Worm (Caenorhabditis elegans) whole organism, L1 larva: ENCODE results near the gene B0244.4.

Experiments used
- C04F5.9 ChIP-seq: sonication (generic microtip); optimal IDR thresholded peaks from 2 replicates; lab custom pipeline; 2016; ENCODE audit warnings: missing genetic modification characterization, missing compliant biosample characterization
- C16A3.4 ChIP-seq: fragments of 150-350 bp; optimal IDR thresholded peaks from 2 replicates; lab custom pipeline; 2014; ENCODE audit warnings: missing biosample characterization, missing genetic modification characterization
- C34B4.2 ChIP-seq: sonication (generic microtip); optimal IDR thresholded peaks from 2 replicates; lab custom pipeline; 2017; ENCODE audit warnings: mild to moderate bottlenecking, missing genetic modification characterization, missing compliant biosample characterization
- aha-1 ChIP-seq: fragments of 150-350 bp; optimal IDR thresholded peaks from 2 replicates; lab custom pipeline; 2014; ENCODE audit warnings: missing biosample characterization, missing genetic modification characterization
- ama-1 ChIP-seq: fragments of 150-350 bp; optimal IDR thresholded peaks from 2 replicates; lab custom pipeline; 2014
- blmp-1 ChIP-seq: fragments of 150-350 bp; optimal IDR thresholded peaks from 2 replicates; lab custom pipeline; 2014; ENCODE audit warnings: missing biosample characterization, missing genetic modification characterization
- ceh-82 ChIP-seq, 3 experiments: fragments of 150-350 bp in 1 of 3; sonication (generic microtip) in 2 of 3; optimal IDR thresholded peaks; 2 replicates each; lab custom pipeline; 2014 to 2017; ENCODE audit warnings: missing biosample characterization in 3 of 3, missing genetic modification characterization in 3 of 3
- ceh-88 ChIP-seq: fragments of 200-800 bp; sonication (Bioruptor generic); IDR thresholded peaks from 2 replicates; pipeline ENCODE4 v1.3.6; 2022; ENCODE audit warnings: missing genetic modification characterization, missing compliant biosample characterization
- dpl-1 ChIP-seq, 3 experiments: fragments of 150-350 bp in 2 of 3; sonication (generic microtip) in 1 of 3; optimal IDR thresholded peaks; 2 replicates each; lab custom pipeline; 2014 to 2017; ENCODE audit warnings: missing biosample characterization in 3 of 3, missing genetic modification characterization in 3 of 3, missing genetic modification reagents in 3 of 3
- dsc-1 ChIP-seq: sonication (generic microtip); optimal IDR thresholded peaks from 2 replicates; lab custom pipeline; 2016; ENCODE audit warnings: mild to moderate bottlenecking, missing genetic modification characterization, missing compliant biosample characterization
- efl-1 ChIP-seq, 4 experiments: fragments of 150-350 bp; optimal IDR thresholded peaks in 3 of 4; peaks in 1 of 4; 1 replicate in 1 of 4; 2 replicates in 3 of 4; lab custom pipeline; 2014; ENCODE audit warnings: missing biosample characterization in 2 of 4, missing genetic modification characterization in 2 of 4, missing genetic modification reagents in 2 of 4
- efl-3 ChIP-seq: fragments of 200-800 bp; sonication (Bioruptor generic); optimal IDR thresholded peaks from 2 replicates; lab custom pipeline; 2018; ENCODE audit warnings: mild to moderate bottlenecking, missing genetic modification characterization, missing compliant biosample characterization
- egl-27 ChIP-seq, 2 experiments: fragments of 150-350 bp in 1 of 2; sonication (generic microtip); optimal IDR thresholded peaks; 3 replicates each; lab custom pipeline; 2017 to 2018; ENCODE audit warnings: missing biosample characterization in 2 of 2, missing genetic modification characterization in 2 of 2, missing genetic modification reagents in 2 of 2
- elt-2 ChIP-seq: sonication (generic microtip); optimal IDR thresholded peaks from 2 replicates; lab custom pipeline; 2016; ENCODE audit warnings: missing genetic modification characterization, mild to moderate bottlenecking, inconsistent platforms, missing compliant biosample characterization, missing genetic modification reagents
- elt-3 ChIP-seq, 6 experiments: fragments of 150-350 bp in 1 of 6; sonication (generic microtip); optimal IDR thresholded peaks; 2 replicates each; lab custom pipeline; 2017 to 2018; ENCODE audit warnings: missing biosample characterization in 6 of 6, missing genetic modification characterization in 6 of 6, inconsistent platforms in 1 of 6
- fkh-10 ChIP-seq: sonication (generic microtip); optimal IDR thresholded peaks from 2 replicates; lab custom pipeline; 2017; ENCODE audit warnings: missing biosample characterization, missing genetic modification reagents, missing genetic modification characterization
- fkh-4 ChIP-seq: sonication (generic microtip); optimal IDR thresholded peaks from 2 replicates; lab custom pipeline; 2016; ENCODE audit warnings: missing compliant biosample characterization, missing genetic modification characterization, borderline replicate concordance
- hlh-4 ChIP-seq: sonication (generic microtip); optimal IDR thresholded peaks from 2 replicates; lab custom pipeline; 2016; ENCODE audit warnings: mild to moderate bottlenecking, missing genetic modification characterization, missing compliant biosample characterization
- irx-1 ChIP-seq: sonication (generic microtip); optimal IDR thresholded peaks from 2 replicates; lab custom pipeline; 2016; ENCODE audit warnings: missing genetic modification characterization, missing compliant biosample characterization
- isw-1 ChIP-seq: fragments of 200-800 bp; sonication (Bioruptor generic); IDR thresholded peaks from 2 replicates; pipeline ENCODE4 v1.3.6; 2022; ENCODE audit warnings: missing genetic modification characterization, missing compliant biosample characterization
- jun-1 ChIP-seq: fragments of 150-350 bp; optimal IDR thresholded peaks from 2 replicates; lab custom pipeline; 2014; ENCODE audit warnings: missing biosample characterization, missing genetic modification reagents, missing genetic modification characterization
- lin-13 ChIP-seq: fragments of 150-350 bp; optimal IDR thresholded peaks from 2 replicates; lab custom pipeline; 2014; ENCODE audit warnings: missing biosample characterization, missing genetic modification reagents, missing genetic modification characterization
- lin-14 ChIP-seq: fragments of 200-800 bp; sonication (Bioruptor generic); optimal IDR thresholded peaks from 2 replicates; lab custom pipeline; 2018; ENCODE audit warnings: mild to moderate bottlenecking, missing genetic modification characterization, moderate library complexity, missing compliant biosample characterization
- lin-35 ChIP-seq, 2 experiments: fragments of 150-350 bp; optimal IDR thresholded peaks; 2 replicates each; lab custom pipeline; 2014; ENCODE audit warnings: missing biosample characterization in 2 of 2, missing genetic modification characterization in 2 of 2, missing genetic modification reagents in 2 of 2
- lsy-2 ChIP-seq, 2 experiments: fragments of 150-350 bp; optimal IDR thresholded peaks; 2 replicates each; lab custom pipeline; 2014; ENCODE audit warnings: missing biosample characterization in 2 of 2, missing genetic modification characterization in 2 of 2
- mab-9 ChIP-seq: fragments of 200-800 bp; sonication (Bioruptor generic); IDR thresholded peaks from 2 replicates; pipeline ENCODE4 v1.3.6; 2022; ENCODE audit warnings: missing genetic modification reagents, missing genetic modification characterization, missing compliant biosample characterization
- mdl-1 ChIP-seq, 2 experiments: fragments of 150-350 bp; optimal IDR thresholded peaks; 2 replicates each; lab custom pipeline; 2014 to 2017; ENCODE audit warnings: missing biosample characterization in 2 of 2, missing genetic modification characterization in 2 of 2, inconsistent platforms in 1 of 2
- mep-1 ChIP-seq: fragments of 150-350 bp; optimal IDR thresholded peaks from 2 replicates; lab custom pipeline; 2014; ENCODE audit warnings: missing biosample characterization, missing genetic modification characterization
- nhr-11 ChIP-seq: fragments of 150-350 bp; optimal IDR thresholded peaks from 2 replicates; lab custom pipeline; 2014; ENCODE audit warnings: missing biosample characterization, missing genetic modification characterization
- nhr-20 ChIP-seq: sonication (generic microtip); optimal IDR thresholded peaks from 2 replicates; lab custom pipeline; 2016; ENCODE audit warnings: mild to moderate bottlenecking, missing genetic modification characterization, missing compliant biosample characterization
- nhr-47 ChIP-seq: sonication (generic microtip); optimal IDR thresholded peaks from 2 replicates; lab custom pipeline; 2016; ENCODE audit warnings: mild to moderate bottlenecking, missing genetic modification characterization, moderate library complexity, missing compliant biosample characterization
- nhr-71 ChIP-seq: sonication (generic microtip); optimal IDR thresholded peaks from 2 replicates; lab custom pipeline; 2016; ENCODE audit warnings: mild to moderate bottlenecking, missing genetic modification characterization, moderate library complexity, missing compliant biosample characterization
- nhr-84 ChIP-seq: sonication (generic microtip); optimal IDR thresholded peaks from 2 replicates; lab custom pipeline; 2017; ENCODE audit warnings: missing biosample characterization, missing genetic modification characterization
- nhr-85 ChIP-seq: sonication (generic microtip); peaks from one replicate; lab custom pipeline; 2016; ENCODE audit warnings: missing genetic modification characterization, inconsistent platforms, missing compliant biosample characterization
- rnt-1 ChIP-seq: sonication (generic microtip); optimal IDR thresholded peaks from 2 replicates; lab custom pipeline; 2016; ENCODE audit warnings: mild to moderate bottlenecking, missing genetic modification characterization, moderate library complexity, missing compliant biosample characterization
- snu-23 ChIP-seq: sonication (generic microtip); optimal IDR thresholded peaks from 2 replicates; lab custom pipeline; 2016; ENCODE audit warnings: missing genetic modification characterization, missing compliant biosample characterization
- sox-4 ChIP-seq: sonication (generic microtip); optimal IDR thresholded peaks from 2 replicates; lab custom pipeline; 2016; ENCODE audit warnings: missing genetic modification characterization, missing compliant biosample characterization
- sptf-1 ChIP-seq: fragments of 150-350 bp; optimal IDR thresholded peaks from 2 replicates; lab custom pipeline; 2014; ENCODE audit warnings: missing biosample characterization, missing genetic modification characterization
- tbx-2 ChIP-seq: sonication (generic microtip); optimal IDR thresholded peaks from 2 replicates; lab custom pipeline; 2016; ENCODE audit warnings: missing genetic modification characterization, missing compliant biosample characterization
- tlp-1 ChIP-seq: fragments of 150-350 bp; optimal IDR thresholded peaks from 2 replicates; lab custom pipeline; 2014; ENCODE audit warnings: missing biosample characterization, missing genetic modification characterization
- unc-130 ChIP-seq: fragments of 150-350 bp; optimal IDR thresholded peaks from 2 replicates; lab custom pipeline; 2017; ENCODE audit warnings: missing biosample characterization, missing genetic modification characterization, inconsistent platforms
- unc-86 ChIP-seq: sonication (generic microtip); optimal IDR thresholded peaks from 2 replicates; lab custom pipeline; 2016; ENCODE audit warnings: missing genetic modification characterization, missing compliant biosample characterization
- vab-15 ChIP-seq: sonication (generic microtip); optimal IDR thresholded peaks from 2 replicates; lab custom pipeline; 2017; ENCODE audit warnings: missing genotype, mild to moderate bottlenecking, missing genetic modification characterization, missing compliant biosample characterization
- xbp-1 ChIP-seq: sonication (generic microtip); optimal IDR thresholded peaks from 2 replicates; lab custom pipeline; 2016; ENCODE audit warnings: missing genetic modification characterization, missing compliant biosample characterization

Gene B0244.4

DNA sequence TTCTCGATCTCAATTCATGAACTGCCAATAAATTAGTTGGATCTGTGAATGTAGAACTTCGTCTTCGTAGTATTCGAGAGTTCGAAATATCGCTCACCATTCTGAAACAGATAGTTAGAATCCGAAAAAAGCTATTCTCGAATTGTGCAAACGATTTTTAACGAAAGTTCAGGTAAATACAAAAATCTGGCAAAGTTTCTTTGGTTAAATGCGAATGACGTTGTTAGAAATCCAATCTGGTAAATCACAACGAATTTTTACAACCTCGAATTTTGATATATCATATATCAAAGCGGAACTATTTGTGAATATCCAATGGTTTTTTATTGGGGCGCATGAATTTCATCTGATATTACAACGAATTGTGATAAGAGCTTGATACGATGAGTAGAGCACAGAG lies 38.1 kb upstream of the B0244.4 start, which contains the start of gene hpo-28:
Gene hpo-28 (minus strand): TSS at position 101 of the 400 bp plus-strand sequence.
- TF ChIP-seq irx-1 (tag; lab: Kevin White, UChicago) = no peak
- peak; percentile 13 for TF ChIP-seq rnt-1 (tag; lab: Kevin White, UChicago)
- TF ChIP-seq tbx-2 (tag; lab: Kevin White, UChicago) = no peak
- no peak for TF ChIP-seq lin-14 (GFP tag; lab: Kevin White, UChicago)
- TF ChIP-seq sptf-1 = no peak
- TF ChIP-seq mab-9 (GFP tag; lab: Robert Waterston, UW) = no peak
- no peak for TF ChIP-seq efl-1 (optimal IDR thresholded peaks at IDR 0.05; lab: Kevin White, UChicago)
- TF ChIP-seq efl-1 (GFP tag; optimal IDR thresholded peaks at IDR 0.05 in 1 of 2; lab: Kevin White, UChicago) = peak in 1 of 2 experiments; percentile 27
- no peak for TF ChIP-seq lin-13 (GFP tag; lab: Kevin White, UChicago)
- no peak for TF ChIP-seq unc-86 (tag; lab: Kevin White, UChicago)
- TF ChIP-seq ceh-82 (tag; optimal IDR thresholded peaks at IDR 0.05; lab: Kevin White, UChicago) = no peak

DNA sequence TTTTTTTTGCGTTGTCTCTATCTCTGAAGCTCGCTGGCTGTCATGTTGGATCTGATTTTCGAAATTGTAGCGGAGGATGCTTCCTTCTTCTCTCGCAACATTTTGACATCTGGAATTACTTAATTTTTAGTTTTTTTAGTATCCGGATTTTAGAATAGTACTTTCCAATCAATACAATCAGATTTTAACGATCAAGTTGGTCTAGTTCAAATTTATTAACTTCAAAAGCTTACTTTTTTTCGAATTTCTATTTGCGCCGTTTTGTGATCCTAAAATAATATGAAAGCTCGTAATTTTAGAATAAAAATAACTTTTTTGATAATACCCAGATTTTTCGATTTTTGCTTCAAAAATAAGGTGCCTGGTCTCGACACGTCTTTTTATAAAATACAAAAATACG lies 37.2 kb upstream of the B0244.4 start, which contains the start of gene B0336.12:
Gene B0336.12 (minus strand): TSS at position 101 of the 400 bp plus-strand sequence.
- TF ChIP-seq dsc-1 (tag; lab: Kevin White, UChicago) = peak; percentile 82
- no peak for TF ChIP-seq nhr-47
- no peak for TF ChIP-seq tlp-1 (tag; lab: Kevin White, UChicago)
- TF ChIP-seq nhr-11 (tag; lab: Kevin White, UChicago) = no peak
- peak; percentile 41 for TF ChIP-seq fkh-4 (tag; lab: Kevin White, UChicago)

DNA sequence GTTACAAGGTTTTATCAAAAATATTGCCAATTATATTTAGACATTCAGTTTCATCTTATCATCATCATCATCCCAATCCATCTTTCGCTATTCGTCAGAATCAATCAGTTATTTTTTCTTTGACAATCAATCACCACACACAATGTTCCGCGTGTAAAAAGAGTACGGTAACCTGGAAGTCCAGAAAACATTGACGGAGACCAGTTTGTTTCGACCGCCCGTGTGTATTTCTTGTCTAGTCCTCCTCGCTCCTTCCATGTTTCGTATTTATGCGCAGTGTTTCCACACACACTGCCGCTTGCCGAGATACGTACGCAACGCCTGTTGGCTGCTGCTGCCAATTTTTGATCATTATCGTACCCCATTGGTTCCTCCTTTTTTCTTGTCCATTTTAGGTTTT lies 36.6 kb upstream of the B0244.4 start:
- no peak for TF ChIP-seq nhr-47
- TF ChIP-seq aha-1 (tag; lab: Kevin White, UChicago) = no peak
- TF ChIP-seq nhr-20 (tag; lab: Kevin White, UChicago) = peak; percentile 43
- peak; percentile 30 for TF ChIP-seq xbp-1
- TF ChIP-seq tbx-2 (tag; lab: Kevin White, UChicago) = peak; percentile 29
- no peak for TF ChIP-seq ama-1
- no peak for TF ChIP-seq mab-9 (GFP tag; lab: Robert Waterston, UW)
- TF ChIP-seq mdl-1 (tag; optimal IDR thresholded peaks at IDR 0.05; lab: Kevin White, UChicago) = peak in 1 of 2 experiments; percentile 53
- peak; percentile 58 for TF ChIP-seq snu-23 (GFP tag; lab: Kevin White, UChicago)
- no peak for TF ChIP-seq dsc-1 (tag; lab: Kevin White, UChicago)
- TF ChIP-seq isw-1 (GFP tag; lab: Robert Waterston, UW) = no peak
- peak; percentile 33 for TF ChIP-seq mep-1 (tag; lab: Kevin White, UChicago)
- peak; percentile 3 to 49 for TF ChIP-seq lin-35 (GFP tag; optimal IDR thresholded peaks at IDR 0.05; lab: Kevin White, UChicago)
- peak in 1 of 3 experiments; percentile 8 for TF ChIP-seq dpl-1 (GFP tag; optimal IDR thresholded peaks at IDR 0.05; lab: Kevin White, UChicago)
- TF ChIP-seq lsy-2 (tag; optimal IDR thresholded peaks at IDR 0.05; lab: Kevin White, UChicago) = peak in 1 of 2 experiments; percentile 87
- TF ChIP-seq hlh-4 (tag; lab: Kevin White, UChicago) = no peak
- TF ChIP-seq nhr-84 = no peak
- TF ChIP-seq efl-1 (optimal IDR thresholded peaks at IDR 0.05; lab: Kevin White, UChicago) = peak in 1 of 2 experiments; percentile 24
- TF ChIP-seq efl-1 (GFP tag; optimal IDR thresholded peaks at IDR 0.05 in 1 of 2; lab: Kevin White, UChicago) = peak in 1 of 2 experiments; percentile 5
- peak; percentile 37 for TF ChIP-seq nhr-71 (tag; lab: Kevin White, UChicago)
- TF ChIP-seq nhr-85 = peak; percentile 80
- TF ChIP-seq egl-27 (tag; optimal IDR thresholded peaks at IDR 0.05; lab: Kevin White, UChicago) = no peak
- TF ChIP-seq blmp-1 = peak; percentile 76
- TF ChIP-seq elt-3 (tag; optimal IDR thresholded peaks at IDR 0.05; lab: Kevin White, UChicago) = peak in 3 of 6 experiments; percentile 11 to 61 (median 38)
- TF ChIP-seq fkh-10 (GFP tag; lab: Kevin White, UChicago) = no peak
- TF ChIP-seq unc-130 (tag; lab: Kevin White, UChicago) = peak; percentile 51
- TF ChIP-seq jun-1 (tag; lab: Kevin White, UChicago) = no peak
- no peak for TF ChIP-seq vab-15 (tag; lab: Kevin White, UChicago)
- peak; percentile 69 for TF ChIP-seq lin-14 (GFP tag; lab: Kevin White, UChicago)
- TF ChIP-seq elt-2 (tag; lab: Kevin White, UChicago) = peak; percentile 38
- TF ChIP-seq C16A3.4 (tag; lab: Kevin White, UChicago) = peak; percentile 36
- TF ChIP-seq ceh-82 (tag; optimal IDR thresholded peaks at IDR 0.05; lab: Kevin White, UChicago) = peak in 1 of 3 experiments; percentile 2
- no peak for TF ChIP-seq ceh-88 (GFP tag; lab: Robert Waterston, UW)
- no peak for TF ChIP-seq C34B4.2 (tag; lab: Kevin White, UChicago)
- TF ChIP-seq C04F5.9 (tag; lab: Kevin White, UChicago) = no peak
- no peak for TF ChIP-seq sox-4 (tag; lab: Kevin White, UChicago)
- no peak for TF ChIP-seq efl-3 (GFP tag; lab: Kevin White, UChicago)
